Worm (Caenorhabditis elegans) whole organism, L4 larva: ENCODE data around the gene oig-5.

Source experiments
- F10B5.3 ChIP-seq: sonication (generic microtip); optimal IDR thresholded peaks from 2 replicates; lab custom pipeline; 2016; ENCODE audit warnings: mild to moderate bottlenecking, missing genetic modification characterization, missing compliant biosample characterization
- T20F7.1 ChIP-seq: fragments of 200-800 bp; sonication (Bioruptor generic); optimal IDR thresholded peaks from 2 replicates; lab custom pipeline; 2018; ENCODE audit warnings: mild to moderate bottlenecking, missing genetic modification characterization, missing compliant biosample characterization
- T26A8.4 ChIP-seq: fragments of 200-800 bp; sonication (Bioruptor generic); IDR thresholded peaks from 2 replicates; pipeline ENCODE4 v1.3.6; 2022; ENCODE audit warnings: missing genetic modification characterization, missing compliant biosample characterization
- Y105C5A.15 ChIP-seq: fragments of 200-800 bp; sonication (Bioruptor generic); IDR thresholded peaks from 2 replicates; pipeline ENCODE4 v1.3.6; 2022; ENCODE audit warnings: missing genetic modification characterization, missing compliant biosample characterization
- ZK546.5 ChIP-seq, 2 experiments: sonication (generic microtip); optimal IDR thresholded peaks; 2 replicates each; lab custom pipeline; 2017; ENCODE audit warnings: missing biosample characterization in 2 of 2, missing genetic modification characterization in 2 of 2
- ceh-20 ChIP-seq: fragments of 200-800 bp; sonication (Bioruptor generic); IDR thresholded peaks from 2 replicates; pipeline ENCODE4 v1.3.6; 2022; ENCODE audit warnings: missing genetic modification reagents, missing genetic modification characterization, missing compliant biosample characterization
- ceh-82 ChIP-seq: sonication (generic microtip); optimal IDR thresholded peaks from 2 replicates; lab custom pipeline; 2017; ENCODE audit warnings: missing biosample characterization, missing genetic modification characterization
- ctbp-1 ChIP-seq: fragments of 200-800 bp; sonication (Bioruptor generic); IDR thresholded peaks from 2 replicates; pipeline ENCODE4 v1.3.6; 2022; ENCODE audit warnings: missing genetic modification reagents, missing genetic modification characterization, missing compliant biosample characterization
- daf-8 ChIP-seq: fragments of 200-800 bp; sonication (Bioruptor generic); IDR thresholded peaks from 2 replicates; pipeline ENCODE4 v1.3.6; 2022; ENCODE audit warnings: missing genetic modification characterization, missing compliant biosample characterization
- dmd-6 ChIP-seq: fragments of 200-800 bp; sonication (Bioruptor generic); IDR thresholded peaks from 2 replicates; pipeline ENCODE4 v1.3.6; 2022; ENCODE audit warnings: missing genetic modification reagents, missing genetic modification characterization, missing compliant biosample characterization
- dve-1 ChIP-seq: sonication (generic microtip); optimal IDR thresholded peaks from 2 replicates; lab custom pipeline; 2017; ENCODE audit warnings: antibody characterized with exemption, mild to moderate bottlenecking, missing genetic modification characterization, missing compliant biosample characterization; ENCODE audit not compliant: insufficient read depth
- egl-43 ChIP-seq: fragments of 200-800 bp; sonication (Bioruptor generic); IDR thresholded peaks from 2 replicates; pipeline ENCODE4 v1.3.6; 2022; ENCODE audit warnings: missing genetic modification reagents, missing genetic modification characterization, missing compliant biosample characterization
- fkh-10 ChIP-seq: fragments of 150-350 bp; optimal IDR thresholded peaks from 2 replicates; lab custom pipeline; 2014; ENCODE audit warnings: missing biosample characterization, missing genetic modification reagents, missing genetic modification characterization
- fos-1 ChIP-seq: fragments of 150-350 bp; optimal IDR thresholded peaks from 2 replicates; lab custom pipeline; 2014; ENCODE audit warnings: missing biosample characterization, missing genetic modification characterization
- hif-1 ChIP-seq, 2 experiments: sonication (generic microtip); optimal IDR thresholded peaks; 2 replicates each; lab custom pipeline; 2016 to 2017; ENCODE audit warnings: missing compliant biosample characterization in 2 of 2, missing genetic modification characterization in 2 of 2, missing genetic modification reagents in 2 of 2, missing genotype in 2 of 2, mild to moderate bottlenecking in 1 of 2
- hlh-11 ChIP-seq: fragments of 200-800 bp; sonication (Bioruptor generic); optimal IDR thresholded peaks from 2 replicates; lab custom pipeline; 2018; ENCODE audit warnings: mild to moderate bottlenecking, missing genetic modification characterization, missing compliant biosample characterization
- hlh-30 ChIP-seq: sonication (generic microtip); optimal IDR thresholded peaks from 2 replicates; lab custom pipeline; 2017; ENCODE audit warnings: antibody characterized with exemption, mild to moderate bottlenecking, missing genetic modification characterization, missing compliant biosample characterization; ENCODE audit not compliant: insufficient read depth
- jun-1 ChIP-seq: fragments of 150-350 bp; optimal IDR thresholded peaks from 2 replicates; lab custom pipeline; 2014; ENCODE audit warnings: missing biosample characterization, missing genetic modification reagents, missing genetic modification characterization
- lim-7 ChIP-seq: fragments of 200-800 bp; sonication (Bioruptor generic); IDR thresholded peaks from 2 replicates; pipeline ENCODE4 v1.3.6; 2022; ENCODE audit warnings: missing genetic modification characterization, missing compliant biosample characterization
- lin-1 ChIP-seq: fragments of 200-800 bp; sonication (Bioruptor generic); IDR thresholded peaks from 2 replicates; pipeline ENCODE4 v1.3.6; 2022; ENCODE audit warnings: missing genetic modification reagents, missing genetic modification characterization, missing compliant biosample characterization
- lin-13 ChIP-seq: fragments of 150-350 bp; optimal IDR thresholded peaks from 2 replicates; lab custom pipeline; 2014; ENCODE audit warnings: missing biosample characterization, missing genetic modification reagents, missing genetic modification characterization
- lin-15B ChIP-seq: fragments of 150-350 bp; sonication (generic microtip); optimal IDR thresholded peaks from 3 replicates; lab custom pipeline; 2014; ENCODE audit warnings: missing biosample characterization, missing genetic modification characterization
- lin-38 ChIP-seq: fragments of 200-800 bp; sonication (Bioruptor generic); IDR thresholded peaks from 2 replicates; pipeline ENCODE4 v1.3.6; 2022; ENCODE audit warnings: missing genetic modification reagents, missing genetic modification characterization, missing compliant biosample characterization
- lin-39 ChIP-seq: fragments of 150-350 bp; optimal IDR thresholded peaks from 2 replicates; lab custom pipeline; 2014; ENCODE audit warnings: missing biosample characterization, missing genetic modification reagents, missing genetic modification characterization
- lsy-2 ChIP-seq, 2 experiments: fragments of 150-350 bp in 1 of 2; sonication (generic microtip) in 1 of 2; optimal IDR thresholded peaks; 2 replicates each; lab custom pipeline; 2014 to 2017; ENCODE audit warnings: missing biosample characterization in 2 of 2, missing genetic modification characterization in 2 of 2
- madf-5 ChIP-seq, 2 experiments: fragments of 200-800 bp; sonication (Bioruptor generic); IDR thresholded peaks; 2 replicates each; pipeline ENCODE4 v1.3.6; 2022; ENCODE audit warnings: missing compliant biosample characterization in 2 of 2, missing genetic modification characterization in 2 of 2
- mep-1 ChIP-seq: fragments of 150-350 bp; sonication (generic microtip); optimal IDR thresholded peaks from 3 replicates; lab custom pipeline; 2014; ENCODE audit warnings: missing biosample characterization, missing genetic modification characterization
- mes-2 ChIP-seq: sonication (generic microtip); optimal IDR thresholded peaks from 2 replicates; lab custom pipeline; 2016; ENCODE audit warnings: missing genotype, mild to moderate bottlenecking, missing genetic modification characterization, missing compliant biosample characterization; ENCODE audit not compliant: poor library complexity, severe bottlenecking
- mxl-3 ChIP-seq: fragments of 200-800 bp; sonication (Bioruptor generic); optimal IDR thresholded peaks from 2 replicates; lab custom pipeline; 2018; ENCODE audit warnings: mild to moderate bottlenecking, missing genetic modification characterization, missing compliant biosample characterization
- nhr-28 ChIP-seq: fragments of 150-350 bp; optimal IDR thresholded peaks from 2 replicates; lab custom pipeline; 2014; ENCODE audit warnings: missing biosample characterization, missing genetic modification characterization
- nhr-41 ChIP-seq: fragments of 200-800 bp; sonication (Bioruptor generic); IDR thresholded peaks from 2 replicates; pipeline ENCODE4 v1.3.6; 2022; ENCODE audit warnings: missing genetic modification reagents, missing genetic modification characterization, missing compliant biosample characterization
- nhr-42 ChIP-seq: fragments of 200-800 bp; sonication (Bioruptor generic); IDR thresholded peaks from 2 replicates; pipeline ENCODE4 v1.3.6; 2022; ENCODE audit warnings: missing genetic modification characterization, missing compliant biosample characterization
- nhr-6 ChIP-seq: fragments of 150-350 bp; optimal IDR thresholded peaks from 2 replicates; lab custom pipeline; 2014; ENCODE audit warnings: missing biosample characterization, missing genetic modification characterization
- nhr-77 ChIP-seq: fragments of 150-350 bp; optimal IDR thresholded peaks from 2 replicates; lab custom pipeline; 2014; ENCODE audit warnings: missing biosample characterization, missing genetic modification characterization
- pha-4 ChIP-seq, 2 experiments: fragments of 150-350 bp in 1 of 2; fragments of 200-800 bp in 1 of 2; sonication (Bioruptor generic) in 1 of 2; IDR thresholded peaks in 1 of 2; optimal IDR thresholded peaks in 1 of 2; 2 replicates each; pipeline versions ENCODE4 v1.3.6 to Lab custom; 2014 to 2022; ENCODE audit warnings: missing genetic modification characterization in 2 of 2, missing genetic modification reagents in 2 of 2, missing biosample characterization in 1 of 2, missing compliant biosample characterization in 1 of 2
- php-3 ChIP-seq: fragments of 200-800 bp; sonication (Bioruptor generic); IDR thresholded peaks from 2 replicates; pipeline ENCODE4 v1.3.6; 2022; ENCODE audit warnings: missing genetic modification reagents, missing genetic modification characterization, missing compliant biosample characterization
- pqm-1 ChIP-seq: sonication (generic microtip); optimal IDR thresholded peaks from 2 replicates; lab custom pipeline; 2017; ENCODE audit warnings: missing biosample characterization, missing genetic modification characterization
- saeg-2 ChIP-seq: fragments of 200-800 bp; sonication (Bioruptor generic); IDR thresholded peaks from 2 replicates; pipeline ENCODE4 v1.3.6; 2022; ENCODE audit warnings: missing genetic modification reagents, missing genetic modification characterization, missing compliant biosample characterization
- sdz-12 ChIP-seq: fragments of 200-800 bp; sonication (Bioruptor generic); optimal IDR thresholded peaks from 2 replicates; lab custom pipeline; 2018; ENCODE audit warnings: mild to moderate bottlenecking, missing genetic modification characterization, missing compliant biosample characterization
- skn-1 ChIP-seq: fragments of 150-350 bp; optimal IDR thresholded peaks from 2 replicates; lab custom pipeline; 2014; ENCODE audit warnings: missing biosample characterization, missing genetic modification characterization
- snpc-1.2 ChIP-seq: fragments of 200-800 bp; sonication (Bioruptor generic); IDR thresholded peaks from 2 replicates; pipeline ENCODE4 v1.3.6; 2022; ENCODE audit warnings: missing genetic modification reagents, missing genetic modification characterization, missing compliant biosample characterization
- snpc-4 ChIP-seq: fragments of 150-350 bp; optimal IDR thresholded peaks from 2 replicates; lab custom pipeline; 2014; ENCODE audit warnings: missing biosample characterization, missing genetic modification characterization
- spr-1 ChIP-seq: sonication (generic microtip); optimal IDR thresholded peaks from 2 replicates; lab custom pipeline; 2016; ENCODE audit warnings: mild to moderate bottlenecking, missing genetic modification characterization, missing compliant biosample characterization
- unc-130 ChIP-seq: sonication (generic microtip); optimal IDR thresholded peaks from 2 replicates; lab custom pipeline; 2016; ENCODE audit warnings: missing genetic modification reagents, missing genetic modification characterization, missing compliant biosample characterization
- unc-62 ChIP-seq, 3 experiments: fragments of 150-350 bp in 1 of 3; sonication (generic microtip); optimal IDR thresholded peaks in 2 of 3; peaks in 1 of 3; 1 replicate in 1 of 3; 2 replicates in 2 of 3; lab custom pipeline; 2014 to 2017; ENCODE audit warnings: missing biosample characterization in 3 of 3, missing genetic modification characterization in 3 of 3, missing genetic modification reagents in 3 of 3, missing genotype in 1 of 3
- zfp-2 ChIP-seq: sonication (generic microtip); optimal IDR thresholded peaks from 2 replicates; lab custom pipeline; 2016; ENCODE audit warnings: mild to moderate bottlenecking, missing genetic modification characterization, missing compliant biosample characterization
- zfp-3 ChIP-seq: fragments of 200-800 bp; sonication (Bioruptor generic); conservative IDR thresholded peaks from 2 replicates; pipeline ENCODE4 v1.3.6; 2022; ENCODE audit warnings: missing genetic modification reagents, missing genetic modification characterization, missing compliant biosample characterization
- zip-2 ChIP-seq: fragments of 150-350 bp; optimal IDR thresholded peaks from 2 replicates; lab custom pipeline; 2014; ENCODE audit warnings: missing biosample characterization, missing genetic modification characterization
- ztf-7 ChIP-seq: fragments of 150-350 bp; optimal IDR thresholded peaks from 2 replicates; lab custom pipeline; 2014; ENCODE audit warnings: missing biosample characterization, missing genetic modification characterization

oig-5 gene

DNA sequence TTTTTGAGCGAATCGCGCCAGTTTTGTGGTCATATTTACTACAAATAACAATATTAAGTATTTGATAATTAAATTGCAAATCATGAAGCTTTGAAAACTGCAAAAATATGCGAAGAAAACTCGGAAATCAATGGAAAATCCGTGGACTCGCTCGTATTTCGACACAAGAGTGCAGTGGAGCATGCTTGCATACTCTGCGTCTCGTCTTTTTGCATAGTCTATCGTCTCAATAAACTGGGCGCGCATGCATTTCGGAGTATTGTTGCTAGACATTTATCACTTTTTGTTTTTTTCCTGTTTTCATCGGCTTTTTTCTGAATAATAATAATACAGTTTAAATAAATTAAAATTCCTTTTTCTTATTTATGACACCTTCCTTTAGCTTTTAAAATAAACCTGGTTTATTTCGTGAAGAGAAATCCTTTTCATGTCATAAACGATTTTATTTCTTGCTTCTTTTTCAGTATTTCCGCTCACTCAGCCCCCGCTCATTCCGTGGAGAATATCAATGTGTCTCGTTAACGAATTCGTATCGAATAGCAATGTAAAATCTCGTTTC lies 39.2 kb upstream of the oig-5 start, which contains the start of the genes mrps-7 and Y57G11C.3 (continued):
- TF ChIP-seq pha-4 (GFP tag; IDR thresholded peaks at IDR 0.05; lab: Robert Waterston, UW) (peak; percentile 28; the same call in 1 of the 2 replicates), pha-4 (tag; optimal IDR thresholded peaks at IDR 0.05; lab: Kevin White, UChicago) (peak; percentile 91), ceh-20 (GFP tag; lab: Robert Waterston, UW) (no peak), nhr-6 (tag; lab: Kevin White, UChicago) (peak; percentile 94), lin-38 (GFP tag; lab: Robert Waterston, UW) (peak; percentile 100), nhr-28 (peak; percentile 87), snpc-1.2 (GFP tag; lab: Robert Waterston, UW) (peak; percentile 87), T20F7.1 (GFP tag; lab: Kevin White, UChicago) (peak; percentile 100), snpc-4 (tag; lab: Kevin White, UChicago) (peak; percentile 38), unc-130 (GFP tag; lab: Kevin White, UChicago) (peak; percentile 27), lim-7 (GFP tag; lab: Robert Waterston, UW) (no peak), mep-1 (tag; lab: Kevin White, UChicago) (peak; percentile 91), T26A8.4 (peak; percentile 76), ztf-7 (tag; lab: Kevin White, UChicago) (peak; percentile 54), lin-39 (no peak), spr-1 (peak; percentile 67), hlh-11 (peak; percentile 76), hif-1 (tag; optimal IDR thresholded peaks at IDR 0.05; lab: Kevin White, UChicago) (peak in 1 of 2 experiments; percentile 73), ZK546.5 (tag; optimal IDR thresholded peaks at IDR 0.05; lab: Kevin White, UChicago) (no peak), egl-43 (GFP tag; lab: Robert Waterston, UW) (0 out of 2 replicates have a peak, but pooled peaks have one; percentile 41), jun-1 (tag; lab: Kevin White, UChicago) (peak; percentile 71), dmd-6 (GFP tag; lab: Robert Waterston, UW) (peak; percentile 77), saeg-2 (GFP tag; lab: Robert Waterston, UW) (no peak), unc-62 (GFP tag; optimal IDR thresholded peaks at IDR 0.05 in 1 of 2; lab: Kevin White, UChicago) (peak in 1 of 2 experiments; percentile 87), unc-62 (tag; optimal IDR thresholded peaks at IDR 0.05; lab: Kevin White, UChicago) (no peak), zfp-2 (tag; lab: Kevin White, UChicago) (peak; percentile 45), mes-2 (tag; lab: Kevin White, UChicago) (peak; percentile 93), lsy-2 (tag; optimal IDR thresholded peaks at IDR 0.05; lab: Kevin White, UChicago) (peak; percentile 67 to 95), pqm-1 (tag; lab: Kevin White, UChicago) (peak; percentile 38), skn-1 (tag; lab: Kevin White, UChicago) (no peak), lin-1 (GFP tag; lab: Robert Waterston, UW) (0 out of 2 replicates have a peak, but pooled peaks have one; percentile 14), hlh-30 (peak; percentile 90), madf-5 (GFP tag; IDR thresholded peaks at IDR 0.05; lab: Robert Waterston, UW) (no peak), mxl-3 (GFP tag; lab: Kevin White, UChicago) (peak; percentile 24), nhr-42 (GFP tag; lab: Robert Waterston, UW) (0 out of 2 replicates have a peak, but pooled peaks have one; percentile 44), zip-2 (tag; lab: Kevin White, UChicago) (no peak), Y105C5A.15 (GFP tag; lab: Robert Waterston, UW) (no peak), F10B5.3 (tag; lab: Kevin White, UChicago) (peak; percentile 26), zfp-3 (GFP tag; lab: Robert Waterston, UW) (no peak), fkh-10 (GFP tag; lab: Kevin White, UChicago) (peak; percentile 82), sdz-12 (GFP tag; lab: Kevin White, UChicago) (no peak), nhr-77 (tag; lab: Kevin White, UChicago) (peak; percentile 86), lin-13 (GFP tag; lab: Kevin White, UChicago) (peak; percentile 76), daf-8 (GFP tag; lab: Robert Waterston, UW) (no peak), lin-15B (tag; lab: Kevin White, UChicago) (peak; percentile 77), fos-1 (tag; lab: Kevin White, UChicago) (no peak), nhr-41 (GFP tag; lab: Robert Waterston, UW) (no peak), dve-1 (tag; lab: Kevin White, UChicago) (peak; percentile 97), php-3 (GFP tag; lab: Robert Waterston, UW) (peak; percentile 58; the same call in 1 of the 2 replicates), ctbp-1 (GFP tag; lab: Robert Waterston, UW) (0 out of 2 replicates have a peak, but pooled peaks have one; percentile 52), ceh-82 (no peak)
